Worm (Caenorhabditis elegans): ENCODE results near the gene sra-3.

DNA sequence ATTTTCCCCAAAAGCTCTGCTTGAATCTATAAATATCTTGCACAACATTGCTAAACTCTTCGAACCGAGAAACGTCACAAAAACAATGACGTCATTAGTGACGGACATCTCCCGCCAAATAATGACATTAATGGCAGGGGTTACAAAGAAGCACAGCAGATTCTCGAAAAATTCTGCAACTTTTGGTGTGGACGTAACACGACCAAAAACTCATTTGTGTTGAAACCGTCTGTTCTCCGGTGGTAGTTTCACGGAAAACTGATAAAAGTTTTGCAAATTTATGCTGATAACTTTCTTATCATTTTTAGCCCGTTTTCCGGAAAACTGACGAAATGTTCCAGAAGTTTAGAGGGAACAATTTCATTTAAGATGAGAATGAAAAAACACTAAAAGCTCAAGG lies 42.0 kb downstream of the sra-3 start:
- TF ChIP-seq him-1 (tag; optimal IDR thresholded peaks at IDR 0.05): no peak
- no peak for TF ChIP-seq W03F9.2 (tag; optimal IDR thresholded peaks at IDR 0.05)
